Worm (Caenorhabditis elegans): Measurements from ENCODE around the gene F11A5.15.

Gene F11A5.15

DNA sequence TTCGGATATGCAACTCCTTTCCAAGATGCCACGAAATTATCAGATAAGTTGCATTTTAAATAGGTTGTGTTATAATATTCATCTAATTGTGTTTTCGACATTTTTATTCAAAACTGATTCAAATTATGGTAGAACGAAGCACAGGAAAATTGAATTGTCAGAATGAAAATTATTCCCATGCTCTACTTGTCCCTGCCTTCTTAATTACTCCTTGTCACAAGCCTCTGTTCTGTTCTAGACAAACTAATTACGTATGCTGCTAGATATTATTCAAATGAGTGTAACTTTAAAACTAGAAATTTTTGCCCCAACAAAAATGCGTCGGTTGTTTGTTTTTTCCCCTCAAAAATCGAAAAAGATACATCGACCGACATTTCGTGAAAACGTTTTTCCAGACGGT, 25.7 kb upstream of the F11A5.15 start, which contains the start of gene srh-104:
Gene srh-104 (minus strand): TSS at position 101 of the 400 bp plus-strand sequence.
- TF ChIP-seq F33H1.4 (GFP tag; IDR thresholded peaks at IDR 0.05) (no peak), rpc-1 (optimal IDR thresholded peaks at IDR 0.05) (no peak), rpc-1 (tag; optimal IDR thresholded peaks at IDR 0.05) (no peak), hsf-1 (GFP tag; IDR thresholded peaks at IDR 0.05) (no peak), dox-1 (GFP tag; IDR thresholded peaks at IDR 0.05) (no peak), madf-6 (GFP tag; IDR thresholded peaks at IDR 0.05) (no peak), rcor-1 (GFP tag; IDR thresholded peaks at IDR 0.05) (no peak), F39B2.1 (GFP tag; IDR thresholded peaks at IDR 0.05) (no peak), hmg-20 (GFP tag; IDR thresholded peaks at IDR 0.05) (no peak), snpc-1.1 (tag; optimal IDR thresholded peaks at IDR 0.05; ENCODE audit: insufficient read depth) (no peak), T07F8.4 (tag; optimal IDR thresholded peaks at IDR 0.05) (no peak), snpc-1.3 (tag; optimal IDR thresholded peaks at IDR 0.05; ENCODE audit: insufficient read depth) (no peak), fkh-3 (tag; optimal IDR thresholded peaks at IDR 0.05) (no peak), rec-8 (tag; optimal IDR thresholded peaks at IDR 0.05) (no peak), ztf-28 (GFP tag; IDR thresholded peaks at IDR 0.05) (no peak), ets-4 (GFP tag; optimal IDR thresholded peaks at IDR 0.05) (no peak), attf-5 (GFP tag; optimal IDR thresholded peaks at IDR 0.05) (no peak), B0035.1 (tag; optimal IDR thresholded peaks at IDR 0.05) (no peak), aptf-2 (GFP tag; conservative IDR thresholded peaks at IDR 0.05) (no peak), pha-4 (tag; optimal IDR thresholded peaks at IDR 0.05) (no peak)

DNA sequence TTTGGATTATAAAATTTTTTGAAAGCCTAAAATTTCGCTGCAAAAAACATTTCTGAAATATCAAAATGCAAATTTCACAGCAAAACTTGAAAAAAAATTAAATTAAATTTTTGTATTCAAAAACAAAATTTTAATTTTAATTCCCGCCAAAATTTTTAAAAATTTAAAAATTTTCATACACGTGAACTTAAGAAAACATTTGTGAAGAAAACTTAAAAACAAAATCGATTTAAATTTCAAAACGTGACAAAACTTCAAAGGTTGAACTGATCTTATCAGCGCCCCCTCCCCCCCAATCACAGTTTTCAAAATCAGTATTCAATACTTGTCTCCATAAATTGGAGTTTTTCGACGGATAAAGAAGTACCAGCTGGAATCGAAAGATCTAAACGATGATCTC, 18.8 kb upstream of the F11A5.15 start, which contains the start of gene F21H7.5:
Gene F21H7.5 (plus strand): TSS at position 301 of the 400 bp plus-strand sequence.
- TF ChIP-seq ztf-6 (GFP tag; IDR thresholded peaks at IDR 0.05) (no peak), hsf-1 (GFP tag; IDR thresholded peaks at IDR 0.05) (no peak), snpc-3.4 (tag; optimal IDR thresholded peaks at IDR 0.05) (no peak), ztf-26 (tag; optimal IDR thresholded peaks at IDR 0.05) (no peak)

DNA sequence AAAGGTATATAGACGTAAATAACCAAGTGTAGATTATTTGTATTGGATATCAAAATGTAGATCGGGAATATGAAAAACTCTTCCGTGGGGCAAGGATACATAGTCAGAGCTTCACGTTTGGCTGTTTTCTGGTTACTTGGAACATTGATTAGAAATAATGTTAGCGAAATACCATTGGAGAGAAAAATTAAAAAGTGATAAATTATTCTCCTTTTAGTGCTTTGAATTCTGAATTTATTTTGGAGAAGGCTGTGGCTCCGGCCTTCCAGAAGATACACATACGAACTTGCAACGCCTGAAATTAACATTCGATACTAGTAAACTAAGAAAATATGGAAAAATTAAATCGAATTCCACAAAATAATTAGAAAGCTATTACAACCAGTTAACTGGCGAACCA, 17.2 kb upstream of the F11A5.15 start, which contains the start of gene srh-98:
Gene srh-98 (minus strand): TSS at position 101 of the 400 bp plus-strand sequence.
- TF ChIP-seq repo-1 (tag; optimal IDR thresholded peaks at IDR 0.05) (no peak), B0261.1 (tag; optimal IDR thresholded peaks at IDR 0.05) (no peak), F33H1.4 (GFP tag; IDR thresholded peaks at IDR 0.05) (no peak), Y56A3A.18 (GFP tag; IDR thresholded peaks at IDR 0.05) (no peak), snpc-3.4 (tag; optimal IDR thresholded peaks at IDR 0.05) (no peak), let-526 (GFP tag; IDR thresholded peaks at IDR 0.05) (no peak), ztf-6 (GFP tag; IDR thresholded peaks at IDR 0.05) (no peak), lin-26 (GFP tag; IDR thresholded peaks at IDR 0.05) (no peak), madf-8 (GFP tag; conservative IDR thresholded peaks at IDR 0.05) (no peak), hsf-1 (GFP tag; IDR thresholded peaks at IDR 0.05) (no peak), madf-10 (tag; optimal IDR thresholded peaks at IDR 0.05) (no peak), unc-62 (GFP tag; optimal IDR thresholded peaks at IDR 0.05) (no peak), mel-28 (tag; optimal IDR thresholded peaks at IDR 0.05; ENCODE audit: borderline replicate concordance) (no peak), ekl-4 (GFP tag; IDR thresholded peaks at IDR 0.05) (no peak), ets-4 (GFP tag; optimal IDR thresholded peaks at IDR 0.05) (no peak), sdz-38 (tag; optimal IDR thresholded peaks at IDR 0.05) (no peak), pbrm-1 (GFP tag; IDR thresholded peaks at IDR 0.05) (no peak), F23B12.7 (tag; optimal IDR thresholded peaks at IDR 0.05; ENCODE audit: insufficient read depth) (no peak), snpc-1.3 (tag; optimal IDR thresholded peaks at IDR 0.05; ENCODE audit: insufficient read depth) (no peak), egl-44 (GFP tag; IDR thresholded peaks at IDR 0.05) (no peak)
